Fruit fly (Drosophila melanogaster): ENCODE measurements around the gene CG31091.

CG31091 gene

dm6 chr3R:25870389-25870788 is 29.3 kb upstream of the CG31091 start (continued):
- TF ChIP-seq CG32532 (GFP tag; IDR thresholded peaks at IDR 0.05), result no peak
- no peak for TF ChIP-seq dimm (GFP tag; IDR thresholded peaks at IDR 0.05)

dm6 chr3R:25876639-25877038 is 23.1 kb upstream of the CG31091 start:
- no peak for TF ChIP-seq ERR (GFP tag; optimal IDR thresholded peaks at IDR 0.05)
- no peak for TF ChIP-seq CG13775 (GFP tag; optimal IDR thresholded peaks at IDR 0.05)
- no peak for TF ChIP-seq CG17328 (GFP tag; IDR thresholded peaks at IDR 0.05)
- TF ChIP-seq sqz (GFP tag; optimal IDR thresholded peaks at IDR 0.05), result no peak
- no peak for TF ChIP-seq CG12155 (GFP tag; optimal IDR thresholded peaks at IDR 0.05)
- peak; percentile 14 for TF ChIP-seq sens (GFP tag)
- TF ChIP-seq CTCF (GFP tag; optimal IDR thresholded peaks at IDR 0.05), result peak; percentile 86
- TF ChIP-seq btn (GFP tag; optimal IDR thresholded peaks at IDR 0.05), result no peak

dm6 chr3R:25877064-25877463 is 22.6 kb upstream of the CG31091 start:
- TF ChIP-seq CG8359 (GFP tag; optimal IDR thresholded peaks at IDR 0.05; ENCODE audit: borderline replicate concordance) (no peak), Sry-δ (GFP tag; optimal IDR thresholded peaks at IDR 0.05) (no peak), disco-r (GFP tag; optimal IDR thresholded peaks at IDR 0.05) (no peak), seq (GFP tag; IDR thresholded peaks at IDR 0.05) (no peak), toy (GFP tag; IDR thresholded peaks at IDR 0.05) (no peak), CG17829 (tag; optimal IDR thresholded peaks at IDR 0.05) (no peak), CG8388 (GFP tag; optimal IDR thresholded peaks at IDR 0.05) (no peak), Drgx (GFP tag; IDR thresholded peaks at IDR 0.05) (no peak), trem (tag; optimal IDR thresholded peaks at IDR 0.05) (no peak), CTCF (GFP tag; optimal IDR thresholded peaks at IDR 0.05) (no peak), CG10565 (GFP tag; optimal IDR thresholded peaks at IDR 0.05) (no peak)

dm6 chr3R:25879324-25879766 is 20.4 kb upstream of the CG31091 start:
- peak; percentile 72 for TF ChIP-seq ap (GFP tag; IDR thresholded peaks at IDR 0.05)
- TF ChIP-seq CG13287 (GFP tag; IDR thresholded peaks at IDR 0.05; ENCODE audit: partially characterized antibody), result no peak
- peak; percentile 42 for TF ChIP-seq CG30431 (GFP tag; optimal IDR thresholded peaks at IDR 0.05)
- no peak for TF ChIP-seq disco-r (GFP tag; optimal IDR thresholded peaks at IDR 0.05)
- no peak for TF ChIP-seq CG8478 (optimal IDR thresholded peaks at IDR 0.05)
- peak; percentile 19 for TF ChIP-seq Antp (GFP tag; optimal IDR thresholded peaks at IDR 0.05)
- peak; percentile 58 for TF ChIP-seq scrt (GFP tag; optimal IDR thresholded peaks at IDR 0.05)
- peak; percentile 60 for TF ChIP-seq CG18619 (GFP tag; optimal IDR thresholded peaks at IDR 0.05)
- peak; percentile 70 for TF ChIP-seq NC2β (GFP tag; optimal IDR thresholded peaks at IDR 0.05)
- no peak for TF ChIP-seq ham (GFP tag; IDR thresholded peaks at IDR 0.05)
- TF ChIP-seq NfI (GFP tag; optimal IDR thresholded peaks at IDR 0.05), result peak; percentile 77
- peak; percentile 22 for TF ChIP-seq CG18011 (GFP tag; optimal IDR thresholded peaks at IDR 0.05)
- TF ChIP-seq zen (tag; optimal IDR thresholded peaks at IDR 0.05), result no peak
- TF ChIP-seq CHES-1-like (GFP tag; optimal IDR thresholded peaks at IDR 0.05), result peak; percentile 34
- no peak for TF ChIP-seq en (GFP tag; optimal IDR thresholded peaks at IDR 0.05)
- TF ChIP-seq crp (GFP tag; optimal IDR thresholded peaks at IDR 0.05), result no peak
- TF ChIP-seq NK7.1 (GFP tag; optimal IDR thresholded peaks at IDR 0.05), result peak; percentile 60
- peak; percentile 90 for TF ChIP-seq CG12769 (tag; optimal IDR thresholded peaks at IDR 0.05)
- TF ChIP-seq Doc2 (GFP tag; IDR thresholded peaks at IDR 0.05), result no peak
- TF ChIP-seq ac (GFP tag; optimal IDR thresholded peaks at IDR 0.05), result no peak
- peak; percentile 78 for TF ChIP-seq H2.0 (GFP tag; IDR thresholded peaks at IDR 0.05)
- TF ChIP-seq CG6813 (GFP tag; optimal IDR thresholded peaks at IDR 0.05), result peak; percentile 70
- peak; percentile 82 for TF ChIP-seq Abd-B (GFP tag; optimal IDR thresholded peaks at IDR 0.05)
- peak; percentile 61 for TF ChIP-seq CG4707 (GFP tag; optimal IDR thresholded peaks at IDR 0.05)
- TF ChIP-seq CG42726 (GFP tag; IDR thresholded peaks at IDR 0.05; ENCODE audit: partially characterized antibody), result no peak
- TF ChIP-seq HHEX (GFP tag; optimal IDR thresholded peaks at IDR 0.05), result peak; percentile 68
- TF ChIP-seq CG7963 (GFP tag; IDR thresholded peaks at IDR 0.05; ENCODE audit: partially characterized antibody), result no peak
- TF ChIP-seq wek (GFP tag; optimal IDR thresholded peaks at IDR 0.05), result no peak
- peak; percentile 77 for TF ChIP-seq CG8388 (GFP tag; optimal IDR thresholded peaks at IDR 0.05)
- TF ChIP-seq CG11504 (tag; optimal IDR thresholded peaks at IDR 0.05), result peak; percentile 85
